Fruit fly (Drosophila melanogaster): ENCODE data around the gene Nek2.
A peak's percentile ranks its signal among the peaks of the same experiment; 100 is the strongest.

The Nek2 gene

dm6 chrX:7933210-7933915, 41.9 kb upstream of the Nek2 start, which contains the start of the genes Dhdds and RpS14a (continued):
- TF ChIP-seq salr (GFP tag; optimal IDR thresholded peaks at IDR 0.05) (no peak), OdsH (GFP tag; optimal IDR thresholded peaks at IDR 0.05) (no peak), dsx (GFP tag; optimal IDR thresholded peaks at IDR 0.05; ENCODE audit: poor library complexity, severe bottlenecking) (no peak), Sox102F (GFP tag; optimal IDR thresholded peaks at IDR 0.05) (peak; percentile 46), CG32006 (GFP tag; optimal IDR thresholded peaks at IDR 0.05) (no peak), esn (GFP tag; optimal IDR thresholded peaks at IDR 0.05) (peak; percentile 67), pdm3 (GFP tag; optimal IDR thresholded peaks at IDR 0.05) (no peak), spab (GFP tag; optimal IDR thresholded peaks at IDR 0.05) (no peak), CG31627 (GFP tag; optimal IDR thresholded peaks at IDR 0.05) (peak; percentile 39), Sox15 (GFP tag; optimal IDR thresholded peaks at IDR 0.05) (no peak), CG15336 (GFP tag; IDR thresholded peaks at IDR 0.05) (no peak), Hr38 (GFP tag; optimal IDR thresholded peaks at IDR 0.05) (no peak), net (GFP tag; optimal IDR thresholded peaks at IDR 0.05) (peak; percentile 39), Gug (GFP tag; IDR thresholded peaks at IDR 0.05) (no peak), CG34406 (GFP tag; optimal IDR thresholded peaks at IDR 0.05) (peak; percentile 54), CG6276 (GFP tag; optimal IDR thresholded peaks at IDR 0.05) (no peak), vri (GFP tag; optimal IDR thresholded peaks at IDR 0.05) (peak; percentile 17), CG6854 (GFP tag; optimal IDR thresholded peaks at IDR 0.05) (peak; percentile 74), acj6 (GFP tag; optimal IDR thresholded peaks at IDR 0.05) (peak; percentile 8), CG11294 (GFP tag; IDR thresholded peaks at IDR 0.05) (no peak), CG3919 (GFP tag; optimal IDR thresholded peaks at IDR 0.05) (peak; percentile 53), fkh (GFP tag; optimal IDR thresholded peaks at IDR 0.05) (peak; percentile 51), CG8632 (GFP tag; optimal IDR thresholded peaks at IDR 0.05) (peak; percentile 49), achi (GFP tag; optimal IDR thresholded peaks at IDR 0.05) (peak; percentile 99), CG11902 (GFP tag; optimal IDR thresholded peaks at IDR 0.05) (no peak), CG10631 (GFP tag; optimal IDR thresholded peaks at IDR 0.05) (no peak), cyc (GFP tag; optimal IDR thresholded peaks at IDR 0.05) (peak; percentile 44), Blimp-1 (GFP tag; optimal IDR thresholded peaks at IDR 0.05) (peak; percentile 24), ss (GFP tag; optimal IDR thresholded peaks at IDR 0.05) (peak in 1 of 2 experiments; percentile 61), Eip75B (GFP tag; optimal IDR thresholded peaks at IDR 0.05) (peak; percentile 16), fd85E (GFP tag; optimal IDR thresholded peaks at IDR 0.05) (no peak), topi (GFP tag; optimal IDR thresholded peaks at IDR 0.05) (peak; percentile 54), CG3032 (tag; optimal IDR thresholded peaks at IDR 0.05) (no peak), fd59A (GFP tag; optimal IDR thresholded peaks at IDR 0.05) (peak; percentile 9), Lpt (GFP tag; optimal IDR thresholded peaks at IDR 0.05) (no peak), CG10669 (GFP tag; optimal IDR thresholded peaks at IDR 0.05) (peak; percentile 34)

- TF ChIP-seq Sox14 (GFP tag; optimal IDR thresholded peaks at IDR 0.05) (peak; percentile 11), ss (GFP tag; optimal IDR thresholded peaks at IDR 0.05) (peak in 1 of 2 experiments; percentile 21), Eip75B (GFP tag; optimal IDR thresholded peaks at IDR 0.05) (no peak), Eip78C (GFP tag) (peak; percentile 44), svp (GFP tag) (peak; percentile 62), CG11902 (GFP tag; optimal IDR thresholded peaks at IDR 0.05) (no peak), CG8119 (GFP tag; IDR thresholded peaks at IDR 0.05) (peak; percentile 26; the same call in 1 of the 3 replicates), Ets21C (GFP tag; optimal IDR thresholded peaks at IDR 0.05) (no peak), Sox102F (GFP tag; optimal IDR thresholded peaks at IDR 0.05) (no peak), cyc (GFP tag; optimal IDR thresholded peaks at IDR 0.05) (no peak), CG8632 (GFP tag; optimal IDR thresholded peaks at IDR 0.05) (no peak), fkh (GFP tag; optimal IDR thresholded peaks at IDR 0.05) (no peak)
Observed at dm6 chrX:7931028-7931549, 39.6 kb upstream of the Nek2 start, which contains the start of gene mahe. Gene mahe, minus strand, starts transcription at chrX:7931382.

Data from whole organism, prepupa.